Fruit fly (Drosophila melanogaster) whole organism, embryonic: ENCODE measurements around the gene CG10435.

Experiments
- Antp ChIP-seq: fragments of 200-800 bp; sonication (Bioruptor generic); optimal IDR thresholded peaks from 3 replicates; lab custom pipeline; 2016; ENCODE audit warnings: missing biosample characterization, missing genetic modification characterization
- Atf6 ChIP-seq: fragments of 200-800 bp; sonication (Bioruptor generic); IDR thresholded peaks from 2 replicates; pipeline ENCODE4 v1.3.6; 2022; ENCODE audit warnings: missing biosample characterization, missing genetic modification characterization
- BEAF-32 ChIP-seq: fragments of 200-800 bp; sonication (Bioruptor generic); optimal IDR thresholded peaks from 3 replicates; lab custom pipeline; 2017; ENCODE audit warnings: missing biosample characterization, missing genetic modification characterization, mild to moderate bottlenecking, moderate library complexity, missing genetic modification reagents
- CG11093 ChIP-seq: fragments of 200-800 bp; sonication (Bioruptor generic); IDR thresholded peaks from 3 replicates; pipeline ENCODE4 v1.3.6; 2022; ENCODE audit warnings: missing biosample characterization, missing genetic modification characterization
- CG14441 ChIP-seq: fragments of 200-800 bp; sonication (Bioruptor generic); IDR thresholded peaks from 2 replicates; pipeline ENCODE4 v1.3.6; 2022; ENCODE audit warnings: missing biosample characterization, missing genetic modification characterization
- CG14965 ChIP-seq: fragments of 200-800 bp; sonication (Bioruptor generic); optimal IDR thresholded peaks from 2 replicates; lab custom pipeline; 2016; ENCODE audit warnings: missing biosample characterization, missing genetic modification characterization, borderline replicate concordance
- CG16863 ChIP-seq: fragments of 200-800 bp; sonication (Bioruptor generic); optimal IDR thresholded peaks from 3 replicates; lab custom pipeline; 2016; ENCODE audit warnings: missing biosample characterization, missing genetic modification characterization
- CG2120 ChIP-seq: fragments of 200-800 bp; sonication (Bioruptor generic); optimal IDR thresholded peaks from 3 replicates; lab custom pipeline; 2016; ENCODE audit warnings: missing biosample characterization, missing genetic modification characterization
- CG2889 ChIP-seq: fragments of 200-800 bp; sonication (Bioruptor generic); IDR thresholded peaks from 3 replicates; pipeline ENCODE4 v1.3.6; 2022; ENCODE audit warnings: missing biosample characterization, missing genetic modification characterization
- CG3065 ChIP-seq: fragments of 200-800 bp; sonication (Bioruptor generic); optimal IDR thresholded peaks from 2 replicates; lab custom pipeline; 2016; ENCODE audit warnings: missing biosample characterization, missing genetic modification characterization
- CG31365 ChIP-seq: fragments of 200-800 bp; sonication (Bioruptor generic); optimal IDR thresholded peaks from 2 replicates; lab custom pipeline; 2018; ENCODE audit warnings: missing biosample characterization, mild to moderate bottlenecking, missing genetic modification characterization
- CG31441 ChIP-seq: fragments of 200-800 bp; sonication (Bioruptor generic); IDR thresholded peaks from 2 replicates; pipeline ENCODE4 v1.3.6; 2022; ENCODE audit warnings: missing biosample characterization, missing genetic modification characterization
- CG33213 ChIP-seq: fragments of 200-800 bp; sonication (Bioruptor generic); optimal IDR thresholded peaks from 3 replicates; lab custom pipeline; 2016; ENCODE audit warnings: missing biosample characterization, missing genetic modification characterization
- CG42726 ChIP-seq: fragments of 200-800 bp; sonication (Bioruptor generic); IDR thresholded peaks from 2 replicates; pipeline ENCODE4 v1.3.6; 2022; ENCODE audit warnings: missing biosample characterization, missing genetic modification characterization; ENCODE audit not compliant: partially characterized antibody
- CG43689 ChIP-seq: fragments of 200-800 bp; sonication (Bioruptor generic); IDR thresholded peaks from 2 replicates; pipeline ENCODE4 v1.3.6; 2022; ENCODE audit warnings: missing biosample characterization, missing genetic modification characterization
- CG6254 ChIP-seq: fragments of 200-800 bp; sonication (Bioruptor generic); optimal IDR thresholded peaks from 3 replicates; lab custom pipeline; 2017; ENCODE audit warnings: mild to moderate bottlenecking, missing biosample characterization, missing genetic modification reagents, missing genetic modification characterization
- CG7839 ChIP-seq: fragments of 200-800 bp; sonication (Bioruptor generic); optimal IDR thresholded peaks from 3 replicates; lab custom pipeline; 2018; ENCODE audit warnings: missing biosample characterization, mild to moderate bottlenecking, missing genetic modification characterization, moderate library complexity
- CG7963 ChIP-seq: fragments of 200-800 bp; sonication (Bioruptor generic); IDR thresholded peaks from 3 replicates; pipeline ENCODE4 v1.3.6; 2022; ENCODE audit warnings: missing biosample characterization, missing genetic modification characterization; ENCODE audit not compliant: partially characterized antibody
- CG8089 ChIP-seq: fragments of 200-800 bp; sonication (Bioruptor generic); optimal IDR thresholded peaks from 3 replicates; lab custom pipeline; 2016; ENCODE audit warnings: missing biosample characterization, missing genetic modification characterization
- CG8359 ChIP-seq: fragments of 200-800 bp; sonication (Bioruptor generic); optimal IDR thresholded peaks from 2 replicates; lab custom pipeline; 2017; ENCODE audit warnings: missing biosample characterization, mild to moderate bottlenecking, missing genetic modification characterization, borderline replicate concordance
- Chrac-16 ChIP-seq: fragments of 200-800 bp; sonication (Bioruptor generic); optimal IDR thresholded peaks from 3 replicates; lab custom pipeline; 2016; ENCODE audit warnings: missing biosample characterization, missing genetic modification characterization
- H15 ChIP-seq: fragments of 200-800 bp; sonication (Bioruptor generic); IDR thresholded peaks from 3 replicates; pipeline ENCODE4 v1.3.6; 2022; ENCODE audit warnings: missing biosample characterization, missing genetic modification characterization
- Hr3 ChIP-seq: fragments of 200-800 bp; sonication (Bioruptor generic); optimal IDR thresholded peaks from 3 replicates; lab custom pipeline; 2016; ENCODE audit warnings: missing biosample characterization, missing genetic modification characterization
- Hr39 ChIP-seq: fragments of >200 bp; optimal IDR thresholded peaks from 2 replicates; lab custom pipeline; 2017
- MESR4 ChIP-seq: fragments of 200-800 bp; sonication (Bioruptor generic); optimal IDR thresholded peaks from 2 replicates; lab custom pipeline; 2018; ENCODE audit warnings: missing biosample characterization, mild to moderate bottlenecking, missing genetic modification characterization, moderate library complexity
- Meics ChIP-seq: fragments of 200-800 bp; sonication (Bioruptor generic); optimal IDR thresholded peaks from 2 replicates; lab custom pipeline; 2017; ENCODE audit warnings: missing biosample characterization, mild to moderate bottlenecking, missing genetic modification characterization
- NFAT ChIP-seq: fragments of 200-800 bp; sonication (Bioruptor generic); IDR thresholded peaks from 2 replicates; pipeline ENCODE4 v1.3.6; 2022; ENCODE audit warnings: missing biosample characterization, missing genetic modification characterization
- PHDP ChIP-seq: fragments of 200-800 bp; sonication (Bioruptor generic); optimal IDR thresholded peaks from 3 replicates; lab custom pipeline; 2018; ENCODE audit warnings: missing biosample characterization, mild to moderate bottlenecking, missing genetic modification characterization, moderate library complexity
- TFAM ChIP-seq: fragments of 200-800 bp; sonication (Bioruptor generic); optimal IDR thresholded peaks from 2 replicates; lab custom pipeline; 2017; ENCODE audit warnings: missing biosample characterization, missing genetic modification characterization, inconsistent platforms
- Taf1 ChIP-seq: fragments of 200-800 bp; sonication (Bioruptor generic); IDR thresholded peaks from 2 replicates; pipeline ENCODE4 v1.3.6; 2022; ENCODE audit warnings: missing biosample characterization, missing genetic modification characterization
- Usf ChIP-seq: fragments of 200-800 bp; sonication (Bioruptor generic); optimal IDR thresholded peaks from 2 replicates; lab custom pipeline; 2017; ENCODE audit warnings: missing genotype, missing biosample characterization, missing genetic modification characterization
- Xbp1 ChIP-seq: fragments of 200-800 bp; sonication (Bioruptor generic); optimal IDR thresholded peaks from 3 replicates; lab custom pipeline; 2016; ENCODE audit warnings: missing biosample characterization, mild to moderate bottlenecking, missing genetic modification characterization
- amos ChIP-seq: fragments of 200-800 bp; sonication (Bioruptor generic); IDR thresholded peaks from 2 replicates; pipeline ENCODE4 v1.3.6; 2022; ENCODE audit warnings: missing biosample characterization, missing genetic modification characterization; ENCODE audit not compliant: partially characterized antibody
- dmrt99B ChIP-seq: fragments of 200-800 bp; sonication (Bioruptor generic); optimal IDR thresholded peaks from 2 replicates; lab custom pipeline; 2018; ENCODE audit warnings: missing biosample characterization, mild to moderate bottlenecking, missing genetic modification characterization, moderate library complexity
- fu2 ChIP-seq: fragments of 200-800 bp; sonication (Bioruptor generic); optimal IDR thresholded peaks from 2 replicates; lab custom pipeline; 2016; ENCODE audit warnings: missing biosample characterization, missing genetic modification characterization
- her ChIP-seq: fragments of 200-800 bp; sonication (Bioruptor generic); optimal IDR thresholded peaks from 2 replicates; lab custom pipeline; 2016; ENCODE audit warnings: missing biosample characterization, missing genetic modification characterization
- ind ChIP-seq: fragments of 200-800 bp; sonication (Bioruptor generic); optimal IDR thresholded peaks from 3 replicates; lab custom pipeline; 2016; ENCODE audit warnings: missing biosample characterization, missing genetic modification characterization
- kah ChIP-seq: fragments of 200-800 bp; sonication (Bioruptor generic); optimal IDR thresholded peaks from 2 replicates; lab custom pipeline; 2018; ENCODE audit warnings: missing biosample characterization, mild to moderate bottlenecking, missing genetic modification characterization
- lov ChIP-seq, 2 experiments: fragments of 200-800 bp in 1 of 2; fragments of >200 bp in 1 of 2; sonication (Bioruptor generic) in 1 of 2; IDR thresholded peaks in 1 of 2; optimal IDR thresholded peaks in 1 of 2; 2 replicates in 1 of 2; 3 replicates in 1 of 2; pipeline versions ENCODE4 v1.3.6 to Lab custom; 2017 to 2022; ENCODE audit warnings: missing biosample characterization in 1 of 2, missing genetic modification characterization in 1 of 2
- luna ChIP-seq: fragments of 200-800 bp; sonication (Bioruptor generic); optimal IDR thresholded peaks from 2 replicates; lab custom pipeline; 2016; ENCODE audit warnings: missing biosample characterization, missing genetic modification characterization
- mam ChIP-seq: fragments of 200-800 bp; sonication (Bioruptor generic); optimal IDR thresholded peaks from 3 replicates; lab custom pipeline; 2016; ENCODE audit warnings: missing biosample characterization, missing genetic modification characterization
- pzg ChIP-seq: fragments of 200-800 bp; sonication (Bioruptor generic); optimal IDR thresholded peaks from 3 replicates; lab custom pipeline; 2018; ENCODE audit warnings: missing biosample characterization, mild to moderate bottlenecking, missing genetic modification characterization, moderate library complexity
- shn ChIP-seq: fragments of 200-800 bp; sonication (Bioruptor generic); optimal IDR thresholded peaks from 3 replicates; lab custom pipeline; 2016; ENCODE audit warnings: missing biosample characterization, missing genetic modification characterization
- sisA ChIP-seq: fragments of 200-800 bp; sonication (Bioruptor generic); IDR thresholded peaks from 2 replicates; pipeline ENCODE4 v1.3.6; 2022; ENCODE audit warnings: missing biosample characterization, missing genetic modification characterization
- slou ChIP-seq: fragments of 200-800 bp; sonication (Bioruptor generic); optimal IDR thresholded peaks from 3 replicates; lab custom pipeline; 2016; ENCODE audit warnings: missing biosample characterization, missing genetic modification characterization
- stwl ChIP-seq: fragments of 200-800 bp; sonication (Bioruptor generic); optimal IDR thresholded peaks from 3 replicates; lab custom pipeline; 2018; ENCODE audit warnings: missing biosample characterization, mild to moderate bottlenecking, missing genetic modification characterization, moderate library complexity
- toy ChIP-seq: fragments of 200-800 bp; sonication (Bioruptor generic); IDR thresholded peaks from 2 replicates; pipeline ENCODE4 v1.3.6; 2022; ENCODE audit warnings: missing biosample characterization, missing genetic modification characterization
- vfl ChIP-seq: fragments of 200-800 bp; sonication (Bioruptor generic); optimal IDR thresholded peaks from 2 replicates; lab custom pipeline; 2016; ENCODE audit warnings: missing biosample characterization, missing genetic modification characterization
- zfh2 ChIP-seq: fragments of 200-800 bp; sonication (Bioruptor generic); optimal IDR thresholded peaks from 2 replicates; lab custom pipeline; 2016; ENCODE audit warnings: missing biosample characterization, missing genetic modification characterization

CG10435 gene

DNA sequence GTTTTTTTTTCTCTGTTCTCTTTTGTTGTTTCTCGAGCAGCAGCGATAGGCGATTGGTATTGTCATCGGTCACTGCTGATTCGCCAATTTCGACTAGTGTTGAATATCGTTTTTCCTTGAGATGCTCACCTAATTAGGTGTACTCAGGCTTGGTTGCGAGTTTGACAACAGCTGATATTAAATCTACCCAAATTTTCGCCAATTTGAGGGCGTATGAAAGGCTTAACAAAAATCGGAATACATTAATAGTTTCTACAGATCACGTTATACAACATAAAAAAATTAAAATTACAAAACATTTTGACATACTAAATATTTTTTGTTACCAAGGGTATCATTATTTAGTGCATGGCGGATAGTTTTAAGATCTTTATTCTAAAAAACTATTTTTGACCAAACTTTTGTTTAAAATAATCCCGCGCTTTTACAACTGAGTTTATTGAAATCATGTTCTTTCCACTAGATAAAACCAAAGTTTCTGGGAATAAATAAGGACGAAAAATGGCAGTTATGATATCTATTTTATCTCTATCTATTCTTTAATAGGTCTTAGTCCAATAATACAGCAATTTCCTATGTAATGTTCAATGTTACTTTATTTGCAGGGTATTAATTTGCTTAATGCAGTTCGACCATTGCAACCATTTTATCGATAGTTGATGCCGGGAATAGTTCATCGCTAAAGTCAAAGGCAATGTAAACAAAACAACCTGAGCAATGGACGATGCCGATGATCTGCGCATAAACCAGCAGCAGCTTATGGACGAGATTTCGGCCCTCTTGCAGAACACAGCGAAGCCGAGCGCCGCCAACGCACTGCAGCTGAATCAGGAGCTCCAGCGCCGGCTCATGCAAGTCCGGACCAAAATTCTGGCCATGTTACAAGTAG, at the start of gene CG10435, which contains the start of gene Pbp95 (continued):
- TF ChIP-seq CG8359 (GFP tag; lab: Kevin White, UChicago) (no peak), her (GFP tag; lab: Kevin White, UChicago) (peak; percentile 45), zfh2 (peak; percentile 68), toy (GFP tag; lab: Robert Waterston, UW) (0 out of 2 replicates have a peak, but pooled peaks have one; percentile 38), CG43689 (GFP tag; lab: Robert Waterston, UW) (no peak), kah (GFP tag; lab: Kevin White, UChicago) (no peak), Hr39 (lab: Kevin White, UChicago) (no peak), Meics (no peak), stwl (tag; lab: Kevin White, UChicago) (peak; percentile 13), Atf6 (GFP tag; lab: Robert Waterston, UW) (peak; percentile 37; the same call in 1 of the 2 replicates), CG14965 (GFP tag; lab: Kevin White, UChicago) (no peak), sisA (GFP tag; lab: Robert Waterston, UW) (peak; percentile 55), TFAM (GFP tag; lab: Kevin White, UChicago) (no peak), amos (GFP tag; lab: Robert Waterston, UW) (peak; percentile 76), ind (GFP tag; lab: Kevin White, UChicago) (peak; percentile 69), CG42726 (GFP tag; lab: Robert Waterston, UW) (no peak), CG16863 (GFP tag; lab: Kevin White, UChicago) (peak; percentile 36), CG8089 (GFP tag; lab: Kevin White, UChicago) (no peak), H15 (GFP tag; lab: Robert Waterston, UW) (peak; percentile 35; the same call in 1 of the 3 replicates), MESR4 (GFP tag; lab: Kevin White, UChicago) (no peak), mam (GFP tag; lab: Kevin White, UChicago) (peak; percentile 82), CG33213 (GFP tag; lab: Kevin White, UChicago) (peak; percentile 31), CG11093 (GFP tag; lab: Robert Waterston, UW) (no peak), PHDP (tag; lab: Kevin White, UChicago) (no peak), fu2 (peak; percentile 40), slou (GFP tag; lab: Kevin White, UChicago) (no peak), CG14441 (peak; percentile 47), Usf (GFP tag; lab: Kevin White, UChicago) (no peak), CG6254 (peak; percentile 30), NFAT (GFP tag; lab: Robert Waterston, UW) (peak; percentile 70), Hr3 (GFP tag; lab: Kevin White, UChicago) (peak; percentile 49), Antp (GFP tag; lab: Kevin White, UChicago) (peak; percentile 55), Xbp1 (GFP tag; lab: Kevin White, UChicago) (peak; percentile 66), luna (GFP tag; lab: Kevin White, UChicago) (no peak), CG31441 (GFP tag; lab: Robert Waterston, UW) (no peak), lov (optimal IDR thresholded peaks at IDR 0.05; lab: Kevin White, UChicago) (no peak), lov (GFP tag; IDR thresholded peaks at IDR 0.05; lab: Robert Waterston, UW) (no peak), CG7963 (GFP tag; lab: Robert Waterston, UW) (0 out of 3 replicates have a peak, but pooled peaks have one; percentile 26), vfl (GFP tag; lab: Kevin White, UChicago) (peak; percentile 67), CG7839 (tag; lab: Kevin White, UChicago) (no peak), dmrt99B (tag; lab: Kevin White, UChicago) (no peak), BEAF-32 (GFP tag; lab: Kevin White, UChicago) (peak; percentile 74), CG2889 (peak; percentile 39; the same call in 1 of the 3 replicates), Chrac-16 (GFP tag; lab: Kevin White, UChicago) (peak; percentile 42), Taf1 (GFP tag; lab: Robert Waterston, UW) (peak; percentile 44), CG2120 (GFP tag; lab: Kevin White, UChicago) (peak; percentile 73), CG3065 (GFP tag; lab: Kevin White, UChicago) (no peak), shn (GFP tag; lab: Kevin White, UChicago) (no peak), CG31365 (tag; lab: Kevin White, UChicago) (no peak), pzg (peak; percentile 62)
